Worm (Caenorhabditis elegans): ENCODE results near the gene F11D11.12.

DNA sequence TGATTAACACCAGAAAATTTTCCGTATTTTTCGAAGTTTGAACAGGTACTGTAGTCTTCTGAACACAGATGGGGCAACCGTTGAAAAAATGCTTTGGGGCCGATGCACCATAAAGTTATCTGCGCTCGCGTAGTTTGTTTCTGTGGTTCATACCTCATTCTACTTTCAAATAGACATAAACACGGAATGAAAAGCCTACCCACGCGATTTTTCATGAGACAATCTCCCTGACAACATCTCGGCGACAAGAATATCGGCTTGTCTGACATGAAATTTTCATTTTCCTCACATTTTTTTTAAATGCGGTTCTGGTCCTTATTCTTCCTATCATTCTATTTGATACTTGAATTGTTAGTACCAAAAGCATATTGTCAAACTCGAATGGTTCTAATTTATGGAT, 22.3 kb upstream of the F11D11.12 start, which contains the start of gene clec-257:
- TF ChIP-seq nhr-237 (tag; optimal IDR thresholded peaks at IDR 0.05) (no peak), unc-62 (GFP tag; optimal IDR thresholded peaks at IDR 0.05) (no peak), cnd-1 (tag; optimal IDR thresholded peaks at IDR 0.05) (no peak), nhr-12 (tag; optimal IDR thresholded peaks at IDR 0.05) (no peak), mep-1 (tag; optimal IDR thresholded peaks at IDR 0.05) (no peak), unc-120 (tag; optimal IDR thresholded peaks at IDR 0.05; ENCODE audit: poor library complexity, severe bottlenecking) (no peak), elt-1 (tag; optimal IDR thresholded peaks at IDR 0.05; ENCODE audit: borderline replicate concordance, insufficient read depth) (no peak), snpc-4 (tag; optimal IDR thresholded peaks at IDR 0.05) (no peak)
